Fruit fly (Drosophila melanogaster) whole organism, adult: ENCODE data around the gene CG5746.

Experiments used
- CG11617 ChIP-seq: fragments of 200-800 bp; sonication (Bioruptor generic); optimal IDR thresholded peaks from 2 replicates; lab custom pipeline; 2017; ENCODE audit warnings: mild to moderate bottlenecking, missing biosample characterization, missing genetic modification reagents, missing genetic modification characterization
- CG12768 ChIP-seq: fragments of 200-800 bp; sonication (Bioruptor generic); optimal IDR thresholded peaks from 2 replicates; lab custom pipeline; 2017; ENCODE audit warnings: missing biosample characterization, missing genetic modification characterization, mild to moderate bottlenecking, moderate library complexity, missing genetic modification reagents
- CG14711 ChIP-seq: fragments of 200-800 bp; sonication (Bioruptor generic); optimal IDR thresholded peaks from 2 replicates; lab custom pipeline; 2018; ENCODE audit warnings: missing biosample characterization, mild to moderate bottlenecking, missing genetic modification characterization, moderate library complexity
- CG1620 ChIP-seq: fragments of 200-800 bp; sonication (Bioruptor generic); optimal IDR thresholded peaks from 2 replicates; lab custom pipeline; 2016; ENCODE audit warnings: missing biosample characterization, missing genetic modification characterization
- CG33017 ChIP-seq: fragments of 200-800 bp; sonication (Bioruptor generic); optimal IDR thresholded peaks from 2 replicates; lab custom pipeline; 2018; ENCODE audit warnings: missing biosample characterization, mild to moderate bottlenecking, missing genetic modification characterization, moderate library complexity
- CG5204 ChIP-seq: fragments of 200-800 bp; sonication (Bioruptor generic); optimal IDR thresholded peaks from 2 replicates; lab custom pipeline; 2016; ENCODE audit warnings: missing biosample characterization, missing genetic modification characterization
- CG7045 ChIP-seq: fragments of 200-800 bp; sonication (Bioruptor generic); optimal IDR thresholded peaks from 2 replicates; lab custom pipeline; 2017; ENCODE audit warnings: missing biosample characterization, mild to moderate bottlenecking, missing genetic modification characterization
- CG7101 ChIP-seq: fragments of 200-800 bp; sonication (Bioruptor generic); optimal IDR thresholded peaks from 2 replicates; lab custom pipeline; 2018; ENCODE audit warnings: missing biosample characterization, mild to moderate bottlenecking, missing genetic modification characterization, moderate library complexity
- Clk ChIP-seq: fragments of 200-800 bp; sonication (Bioruptor generic); optimal IDR thresholded peaks from 2 replicates; lab custom pipeline; 2017; ENCODE audit warnings: missing biosample characterization, missing genetic modification characterization
- Crg-1 ChIP-seq: fragments of 200-800 bp; sonication (Bioruptor generic); optimal IDR thresholded peaks from 2 replicates; lab custom pipeline; 2016; ENCODE audit warnings: missing biosample characterization, missing genetic modification characterization
- Hr96 ChIP-seq: fragments of 200-800 bp; sonication (Bioruptor generic); optimal IDR thresholded peaks from 2 replicates; lab custom pipeline; 2016; ENCODE audit warnings: missing biosample characterization, missing genetic modification characterization
- Mnt ChIP-seq: fragments of 200-800 bp; sonication (Bioruptor generic); optimal IDR thresholded peaks from 2 replicates; lab custom pipeline; 2016; ENCODE audit warnings: missing biosample characterization, mild to moderate bottlenecking, missing genetic modification characterization
- bab1 ChIP-seq: fragments of 200-800 bp; sonication (Bioruptor generic); optimal IDR thresholded peaks from 3 replicates; lab custom pipeline; 2019; ENCODE audit warnings: missing biosample characterization, mild to moderate bottlenecking, missing genetic modification characterization, moderate library complexity
- cic ChIP-seq: fragments of 200-800 bp; sonication (Bioruptor generic); optimal IDR thresholded peaks from 2 replicates; lab custom pipeline; 2017; ENCODE audit warnings: missing biosample characterization, mild to moderate bottlenecking, missing genetic modification characterization, moderate library complexity
- cnc ChIP-seq, 2 experiments: fragments of >200 bp; optimal IDR thresholded peaks; 2 replicates each; lab custom pipeline; 2017
- kay ChIP-seq: fragments of 200-800 bp; sonication (Bioruptor generic); peaks from one replicate; lab custom pipeline; 2016; ENCODE audit warnings: missing biosample characterization, missing genetic modification characterization, borderline replicate concordance
- ovo ChIP-seq: fragments of 200-800 bp; sonication (Bioruptor generic); optimal IDR thresholded peaks from 2 replicates; lab custom pipeline; 2016; ENCODE audit warnings: missing biosample characterization, missing genetic modification characterization
- pad ChIP-seq: fragments of 200-800 bp; sonication (Bioruptor generic); optimal IDR thresholded peaks from 3 replicates; lab custom pipeline; 2017; ENCODE audit warnings: missing biosample characterization, missing genetic modification characterization, mild to moderate bottlenecking, moderate library complexity, missing genetic modification reagents
- tj ChIP-seq: fragments of 200-800 bp; sonication (Bioruptor generic); optimal IDR thresholded peaks from 3 replicates; lab custom pipeline; 2017; ENCODE audit warnings: missing biosample characterization, mild to moderate bottlenecking, missing genetic modification characterization, moderate library complexity
- toe ChIP-seq: fragments of 200-800 bp; sonication (Bioruptor generic); optimal IDR thresholded peaks from 2 replicates; lab custom pipeline; 2016; ENCODE audit warnings: missing biosample characterization, missing genetic modification characterization

The CG5746 gene

DNA sequence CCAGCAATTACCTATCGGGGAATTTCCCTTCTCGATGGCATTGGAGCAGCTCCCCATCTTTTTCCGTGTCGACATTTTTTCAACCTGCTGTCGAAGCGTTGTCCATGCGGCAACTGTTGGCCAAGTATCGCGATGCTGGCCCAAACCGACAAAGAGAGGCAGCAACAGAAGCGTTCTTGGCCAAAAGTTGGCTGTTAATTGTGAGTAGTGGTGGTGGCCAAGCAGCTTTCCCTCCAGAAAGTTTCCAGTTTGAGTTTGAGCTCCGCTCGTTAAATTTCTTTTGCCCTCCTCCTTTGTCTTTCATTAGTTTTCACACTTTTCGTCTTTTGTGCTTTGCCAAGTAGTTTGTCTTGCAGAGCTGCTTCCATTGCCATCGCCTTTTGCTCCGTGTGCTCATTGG is 24.1 kb upstream of the CG5746 start, which contains the start of gene CG17782:
CG17782 (minus strand) TSS at position 101 of the 400 bp plus-strand sequence.
- TF ChIP-seq ovo (GFP tag; lab: Kevin White, UChicago): no peak
- TF ChIP-seq cic (GFP tag; lab: Kevin White, UChicago): no peak
- no peak for TF ChIP-seq kay
- TF ChIP-seq Hr96 (GFP tag; lab: Kevin White, UChicago): no peak
- no peak for TF ChIP-seq bab1
- no peak for TF ChIP-seq tj (GFP tag; lab: Kevin White, UChicago)

DNA sequence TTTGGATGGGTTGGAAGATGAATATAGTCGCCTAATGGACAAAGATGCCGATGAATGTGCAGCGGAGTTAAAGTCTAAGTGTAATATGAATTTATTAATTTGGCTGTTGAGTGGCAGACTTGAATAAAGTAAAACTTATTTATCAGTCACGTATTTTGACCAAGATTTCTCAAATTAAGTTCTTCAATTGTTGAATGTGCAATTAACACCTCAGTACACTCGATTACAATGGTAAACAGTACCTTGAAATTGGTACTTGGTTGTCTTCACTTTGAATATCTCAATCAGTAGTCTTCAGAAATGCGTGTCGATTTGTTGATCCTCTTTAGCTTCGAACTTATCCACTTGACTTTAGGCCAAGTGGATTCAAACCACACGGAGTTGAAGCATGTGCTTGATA is 20.7 kb upstream of the CG5746 start, which contains the start of gene CG13614:
CG13614 (plus strand) TSS at position 301 of the 400 bp plus-strand sequence.
- TF ChIP-seq cic (GFP tag; lab: Kevin White, UChicago): no peak
- no peak for TF ChIP-seq CG11617 (GFP tag; lab: Kevin White, UChicago)
- TF ChIP-seq Hr96 (GFP tag; lab: Kevin White, UChicago): no peak
- TF ChIP-seq ovo (GFP tag; lab: Kevin White, UChicago): no peak
- TF ChIP-seq CG7045: no peak
- no peak for TF ChIP-seq Clk (GFP tag; lab: Kevin White, UChicago)
- TF ChIP-seq tj (GFP tag; lab: Kevin White, UChicago): no peak
- no peak for TF ChIP-seq Crg-1 (GFP tag; lab: Kevin White, UChicago)
- TF ChIP-seq cnc (optimal IDR thresholded peaks at IDR 0.05; lab: Kevin White, UChicago): no peak
- no peak for TF ChIP-seq Mnt (GFP tag; lab: Kevin White, UChicago)
- no peak for TF ChIP-seq pad (GFP tag; lab: Kevin White, UChicago)
- no peak for TF ChIP-seq bab1
- no peak for TF ChIP-seq kay
- TF ChIP-seq CG1620: no peak
- TF ChIP-seq CG12768 (GFP tag; lab: Kevin White, UChicago): no peak
- no peak for TF ChIP-seq CG14711 (tag; lab: Kevin White, UChicago)
- no peak for TF ChIP-seq CG7101 (tag; lab: Kevin White, UChicago)

dm6 chr3R:24368064-24368463 is 19.5 kb upstream of the CG5746 start, which contains the start of the genes CG42812 and CG33341:
Gene CG42812, minus strand, starts transcription at chr3R:24368164.
Gene CG33341, plus strand, starts transcription at chr3R:24368358.
- TF ChIP-seq cic (GFP tag; lab: Kevin White, UChicago) (no peak), CG12768 (GFP tag; lab: Kevin White, UChicago) (no peak), kay (no peak), toe (no peak), CG11617 (GFP tag; lab: Kevin White, UChicago) (no peak), Hr96 (GFP tag; lab: Kevin White, UChicago) (no peak), CG7101 (tag; lab: Kevin White, UChicago) (no peak), ovo (GFP tag; lab: Kevin White, UChicago) (no peak), pad (GFP tag; lab: Kevin White, UChicago) (no peak), Clk (GFP tag; lab: Kevin White, UChicago) (no peak), bab1 (no peak), cnc (optimal IDR thresholded peaks at IDR 0.05; lab: Kevin White, UChicago) (no peak), Mnt (GFP tag; lab: Kevin White, UChicago) (no peak), CG5204 (GFP tag; lab: Kevin White, UChicago) (no peak), Crg-1 (GFP tag; lab: Kevin White, UChicago) (no peak), CG33017 (tag; lab: Kevin White, UChicago) (no peak), CG14711 (tag; lab: Kevin White, UChicago) (no peak), tj (GFP tag; lab: Kevin White, UChicago) (no peak), CG7045 (no peak)

DNA sequence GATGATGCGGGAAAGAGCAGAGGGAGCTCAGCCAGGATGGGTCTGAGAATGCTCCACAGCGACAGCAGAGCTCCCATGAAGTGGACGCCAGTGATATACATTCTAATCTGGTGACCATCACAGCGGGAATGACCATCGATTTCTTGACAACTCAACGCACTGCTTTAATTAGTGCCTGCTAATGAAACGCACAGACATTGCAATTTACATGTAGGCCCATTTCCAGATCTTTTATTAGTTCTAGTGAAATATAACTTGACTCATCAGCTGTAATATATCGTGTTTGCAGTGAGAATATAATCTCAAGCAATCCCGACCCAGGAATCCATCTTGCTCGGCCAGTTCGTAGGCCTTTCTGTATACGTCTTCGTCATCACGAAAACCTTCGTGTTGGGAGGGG is 18.5 kb upstream of the CG5746 start, which contains the start of gene CG42811:
CG42811 (minus strand) TSS at position 101 of the 400 bp plus-strand sequence.
- no peak for TF ChIP-seq kay
- TF ChIP-seq cic (GFP tag; lab: Kevin White, UChicago): no peak
- TF ChIP-seq CG11617 (GFP tag; lab: Kevin White, UChicago): no peak
- TF ChIP-seq toe: no peak
- TF ChIP-seq CG33017 (tag; lab: Kevin White, UChicago): no peak
- TF ChIP-seq Hr96 (GFP tag; lab: Kevin White, UChicago): no peak
- no peak for TF ChIP-seq pad (GFP tag; lab: Kevin White, UChicago)
- no peak for TF ChIP-seq Mnt (GFP tag; lab: Kevin White, UChicago)
- no peak for TF ChIP-seq CG14711 (tag; lab: Kevin White, UChicago)
- TF ChIP-seq CG5204 (GFP tag; lab: Kevin White, UChicago): no peak
- TF ChIP-seq CG12768 (GFP tag; lab: Kevin White, UChicago): no peak
- no peak for TF ChIP-seq ovo (GFP tag; lab: Kevin White, UChicago)
- TF ChIP-seq cnc (optimal IDR thresholded peaks at IDR 0.05; lab: Kevin White, UChicago): no peak
- TF ChIP-seq Crg-1 (GFP tag; lab: Kevin White, UChicago): no peak
- TF ChIP-seq tj (GFP tag; lab: Kevin White, UChicago): no peak
- TF ChIP-seq bab1: no peak
- TF ChIP-seq Clk (GFP tag; lab: Kevin White, UChicago): no peak
- TF ChIP-seq CG7045: no peak
- TF ChIP-seq CG7101 (tag; lab: Kevin White, UChicago): no peak
- no peak for TF ChIP-seq CG1620

- TF ChIP-seq Mnt (GFP tag; lab: Kevin White, UChicago): no peak
- no peak for TF ChIP-seq toe
- TF ChIP-seq ovo (GFP tag; lab: Kevin White, UChicago): no peak
- no peak for TF ChIP-seq CG11617 (GFP tag; lab: Kevin White, UChicago)
- TF ChIP-seq Crg-1 (GFP tag; lab: Kevin White, UChicago): no peak
- TF ChIP-seq bab1: no peak
- TF ChIP-seq CG7101 (tag; lab: Kevin White, UChicago): no peak
- no peak for TF ChIP-seq tj (GFP tag; lab: Kevin White, UChicago)
- TF ChIP-seq CG1620: no peak
- TF ChIP-seq CG7045: no peak
- no peak for TF ChIP-seq CG14711 (tag; lab: Kevin White, UChicago)
- TF ChIP-seq pad (GFP tag; lab: Kevin White, UChicago): no peak
- TF ChIP-seq kay: no peak
These were observed 16.5 kb upstream of the CG5746 start, which contains the start of the genes CG17784 and CG13613 for dm6 chr3R:24364880-24365604. Gene CG17784, minus strand, starts transcription at chr3R:24364980. Gene CG13613, plus strand, starts transcription at chr3R:24365554.
